Worm (Caenorhabditis elegans) whole organism, L2 larva: Measurements from ENCODE around the gene T01G1.2.

ENCODE experiments used
- Y55F3AM.14 ChIP-seq: fragments of 200-800 bp; sonication (Bioruptor generic); optimal IDR thresholded peaks from 2 replicates; lab custom pipeline; 2018; ENCODE audit warnings: mild to moderate bottlenecking, missing genetic modification characterization, missing compliant biosample characterization
- ceh-16 ChIP-seq: fragments of 150-350 bp; optimal IDR thresholded peaks from 2 replicates; lab custom pipeline; 2014; ENCODE audit warnings: missing biosample characterization, missing genetic modification characterization
- egl-27 ChIP-seq: sonication (generic microtip); optimal IDR thresholded peaks from 3 replicates; lab custom pipeline; 2017; ENCODE audit warnings: missing biosample characterization, missing genetic modification reagents, missing genetic modification characterization
- mdl-1 ChIP-seq, 2 experiments: fragments of 150-350 bp in 1 of 2; sonication (generic microtip) in 1 of 2; optimal IDR thresholded peaks; 2 replicates each; lab custom pipeline; 2017; ENCODE audit warnings: missing biosample characterization in 2 of 2, missing genetic modification characterization in 2 of 2
- nhr-12 ChIP-seq: fragments of 150-350 bp; optimal IDR thresholded peaks from 2 replicates; lab custom pipeline; 2014; ENCODE audit warnings: missing biosample characterization, missing genetic modification characterization
- nhr-25 ChIP-seq: fragments of 150-350 bp; sonication (generic microtip); optimal IDR thresholded peaks from 3 replicates; lab custom pipeline; 2014; ENCODE audit warnings: missing biosample characterization, missing genetic modification characterization
- snpc-4 ChIP-seq: fragments of 150-350 bp; optimal IDR thresholded peaks from 2 replicates; lab custom pipeline; 2014; ENCODE audit warnings: missing biosample characterization, missing genetic modification characterization
- unc-39 ChIP-seq: fragments of 150-350 bp; optimal IDR thresholded peaks from 2 replicates; lab custom pipeline; 2014; ENCODE audit warnings: missing biosample characterization, missing genetic modification characterization

DNA sequence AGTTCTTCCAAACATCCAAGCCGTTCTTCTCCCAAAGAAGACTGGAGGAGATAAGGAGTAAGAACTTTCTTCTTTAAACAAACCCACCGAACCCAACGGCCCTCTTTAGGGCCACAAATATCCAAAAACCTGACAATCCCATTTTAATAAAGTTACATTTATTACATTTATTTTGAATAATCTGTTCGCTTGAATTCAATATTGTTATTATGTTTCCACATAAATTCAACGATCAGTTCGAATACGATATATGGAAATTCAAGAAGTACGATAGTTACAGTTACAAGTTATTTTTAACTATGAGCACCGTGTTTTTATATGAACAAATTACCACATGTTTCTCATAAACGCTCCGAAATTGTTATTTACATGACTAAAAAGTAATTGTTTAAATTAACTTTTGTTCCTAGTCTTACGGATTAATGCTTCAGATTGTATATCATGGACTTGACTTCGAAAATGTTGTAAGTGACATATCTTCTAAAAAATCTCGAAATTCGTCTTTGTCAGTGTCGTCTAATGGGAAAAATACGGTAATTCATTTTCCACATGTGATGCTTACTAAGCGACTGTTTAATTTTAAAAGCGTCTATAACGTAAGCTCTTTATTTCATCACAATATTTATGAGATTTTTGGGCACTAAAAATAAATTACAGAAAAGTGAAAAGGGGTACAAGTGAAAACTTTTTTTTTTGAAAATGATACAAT lies 13.3 kb upstream of the T01G1.2 start:
- TF ChIP-seq egl-27 (tag; lab: Kevin White, UChicago), result no peak
- no peak for TF ChIP-seq Y55F3AM.14 (GFP tag; lab: Kevin White, UChicago)
- no peak for TF ChIP-seq mdl-1 (tag; optimal IDR thresholded peaks at IDR 0.05; lab: Kevin White, UChicago)
- no peak for TF ChIP-seq ceh-16 (tag; lab: Kevin White, UChicago)
- TF ChIP-seq nhr-25 (tag; lab: Kevin White, UChicago), result no peak
- TF ChIP-seq nhr-12 (tag; lab: Kevin White, UChicago), result no peak
- no peak for TF ChIP-seq snpc-4
- no peak for TF ChIP-seq unc-39 (tag; lab: Kevin White, UChicago)
